Fruit fly (Drosophila melanogaster) whole organism, embryonic: ENCODE results near the gene Root.

Experiments used
- Bteb2 ChIP-seq: fragments of 200-800 bp; sonication (Bioruptor generic); optimal IDR thresholded peaks from 2 replicates; lab custom pipeline; 2016; ENCODE audit warnings: missing biosample characterization, missing genetic modification characterization
- CG10431 ChIP-seq: fragments of 200-800 bp; sonication (Bioruptor generic); optimal IDR thresholded peaks from 3 replicates; lab custom pipeline; 2018; ENCODE audit warnings: missing biosample characterization, mild to moderate bottlenecking, missing genetic modification characterization
- CG10959 ChIP-seq: fragments of 200-800 bp; sonication (Bioruptor generic); IDR thresholded peaks from 2 replicates; pipeline ENCODE4 v1.3.6; 2022; ENCODE audit warnings: missing biosample characterization, missing genetic modification characterization
- CG10979 ChIP-seq: fragments of 200-800 bp; sonication (Bioruptor generic); optimal IDR thresholded peaks from 2 replicates; lab custom pipeline; 2018; ENCODE audit warnings: missing biosample characterization, mild to moderate bottlenecking, missing genetic modification characterization, moderate library complexity
- CG11723 ChIP-seq: fragments of 200-800 bp; sonication (Bioruptor generic); optimal IDR thresholded peaks from 2 replicates; lab custom pipeline; 2017; ENCODE audit warnings: missing biosample characterization, mild to moderate bottlenecking, missing genetic modification characterization
- CG13296 ChIP-seq: fragments of 200-800 bp; sonication (Bioruptor generic); optimal IDR thresholded peaks from 3 replicates; lab custom pipeline; 2018; ENCODE audit warnings: missing biosample characterization, mild to moderate bottlenecking, missing genetic modification characterization
- CG15514 ChIP-seq: fragments of 200-800 bp; sonication (Bioruptor generic); optimal IDR thresholded peaks from 3 replicates; lab custom pipeline; 2017; ENCODE audit warnings: missing biosample characterization, missing genetic modification characterization, mild to moderate bottlenecking, moderate library complexity, missing genetic modification reagents
- CG1647 ChIP-seq: fragments of 200-800 bp; sonication (Bioruptor generic); optimal IDR thresholded peaks from 3 replicates; lab custom pipeline; 2016; ENCODE audit warnings: missing biosample characterization, missing genetic modification characterization
- CG18011 ChIP-seq: fragments of 200-800 bp; sonication (Bioruptor generic); optimal IDR thresholded peaks from 2 replicates; lab custom pipeline; 2017; ENCODE audit warnings: missing biosample characterization, missing genetic modification characterization, mild to moderate bottlenecking, moderate library complexity, missing genotype
- CG18764 ChIP-seq: fragments of 200-800 bp; sonication (Bioruptor generic); optimal IDR thresholded peaks from 3 replicates; lab custom pipeline; 2016; ENCODE audit warnings: missing biosample characterization, missing genetic modification characterization
- CG3163 ChIP-seq: fragments of 200-800 bp; sonication (Bioruptor generic); optimal IDR thresholded peaks from 3 replicates; lab custom pipeline; 2016; ENCODE audit warnings: missing biosample characterization, missing genetic modification characterization
- CG34422 ChIP-seq: fragments of 200-800 bp; sonication (Bioruptor generic); IDR thresholded peaks from 3 replicates; pipeline ENCODE4 v1.3.6; 2022; ENCODE audit warnings: missing biosample characterization, missing genetic modification characterization
- CG5180 ChIP-seq: fragments of 200-800 bp; sonication (Bioruptor generic); optimal IDR thresholded peaks from 3 replicates; lab custom pipeline; 2017; ENCODE audit warnings: missing biosample characterization, missing genetic modification characterization, mild to moderate bottlenecking, moderate library complexity, missing genetic modification reagents
- CG6175 ChIP-seq: fragments of 200-800 bp; sonication (Bioruptor generic); IDR thresholded peaks from 3 replicates; pipeline ENCODE4 v1.3.6; 2022; ENCODE audit warnings: missing biosample characterization, missing genetic modification characterization
- CG6854 ChIP-seq: fragments of 200-800 bp; sonication (Bioruptor generic); optimal IDR thresholded peaks from 3 replicates; lab custom pipeline; 2017; ENCODE audit warnings: missing biosample characterization, mild to moderate bottlenecking, missing genetic modification characterization
- CG7271 ChIP-seq: fragments of 200-800 bp; sonication (Bioruptor generic); optimal IDR thresholded peaks from 2 replicates; lab custom pipeline; 2018; ENCODE audit warnings: missing biosample characterization, mild to moderate bottlenecking, missing genetic modification characterization, moderate library complexity
- CG7987 ChIP-seq: fragments of 200-800 bp; sonication (Bioruptor generic); optimal IDR thresholded peaks from 2 replicates; lab custom pipeline; 2018; ENCODE audit warnings: missing biosample characterization, mild to moderate bottlenecking, missing genetic modification characterization, moderate library complexity
- CG8290 ChIP-seq, 3 experiments: fragments of 200-800 bp; sonication (Bioruptor generic); optimal IDR thresholded peaks; 2 replicates each; lab custom pipeline; 2016 to 2019; ENCODE audit warnings: missing biosample characterization in 3 of 3, missing genetic modification characterization in 3 of 3, mild to moderate bottlenecking in 2 of 3, moderate library complexity in 1 of 3
- CG8388 ChIP-seq: fragments of 200-800 bp; sonication (Bioruptor generic); optimal IDR thresholded peaks from 2 replicates; lab custom pipeline; 2019; ENCODE audit warnings: missing biosample characterization, mild to moderate bottlenecking, missing genetic modification characterization, moderate library complexity
- CG8765 ChIP-seq: fragments of 200-800 bp; sonication (Bioruptor generic); IDR thresholded peaks from 2 replicates; pipeline ENCODE4 v1.3.6; 2022; ENCODE audit warnings: missing biosample characterization, missing genetic modification characterization
- CG9876 ChIP-seq: fragments of 200-800 bp; sonication (Bioruptor generic); optimal IDR thresholded peaks from 2 replicates; lab custom pipeline; 2016; ENCODE audit warnings: missing biosample characterization, missing genetic modification characterization
- Camta ChIP-seq: fragments of 200-800 bp; sonication (Bioruptor generic); optimal IDR thresholded peaks from 2 replicates; lab custom pipeline; 2016; ENCODE audit warnings: missing biosample characterization, missing genetic modification characterization
- CkIIα-i1 ChIP-seq: fragments of 200-800 bp; sonication (Bioruptor generic); IDR thresholded peaks from 2 replicates; pipeline ENCODE4 v1.3.6; 2022; ENCODE audit warnings: missing biosample characterization, missing genetic modification characterization
- Ets97D ChIP-seq: fragments of 200-800 bp; sonication (Bioruptor generic); optimal IDR thresholded peaks from 3 replicates; lab custom pipeline; 2016; ENCODE audit warnings: missing biosample characterization, missing genetic modification characterization
- H15 ChIP-seq: fragments of 200-800 bp; sonication (Bioruptor generic); IDR thresholded peaks from 3 replicates; pipeline ENCODE4 v1.3.6; 2022; ENCODE audit warnings: missing biosample characterization, missing genetic modification characterization
- HmgD ChIP-seq: fragments of 200-800 bp; sonication (Bioruptor generic); optimal IDR thresholded peaks from 3 replicates; lab custom pipeline; 2016; ENCODE audit warnings: missing biosample characterization, missing genetic modification characterization
- MBD-R2 ChIP-seq: fragments of 200-800 bp; sonication (Bioruptor generic); IDR thresholded peaks from 2 replicates; pipeline ENCODE4 v1.3.6; 2022; ENCODE audit warnings: missing biosample characterization, missing genetic modification characterization
- PHDP ChIP-seq: fragments of 200-800 bp; sonication (Bioruptor generic); optimal IDR thresholded peaks from 3 replicates; lab custom pipeline; 2018; ENCODE audit warnings: missing biosample characterization, mild to moderate bottlenecking, missing genetic modification characterization, moderate library complexity
- Ravus ChIP-seq: fragments of 200-800 bp; sonication (Bioruptor generic); IDR thresholded peaks from 2 replicates; pipeline ENCODE4 v1.3.6; 2022; ENCODE audit warnings: missing biosample characterization, missing genetic modification characterization
- Six4 ChIP-seq: fragments of 200-800 bp; sonication (Bioruptor generic); optimal IDR thresholded peaks from 2 replicates; lab custom pipeline; 2016; ENCODE audit warnings: missing biosample characterization, missing genetic modification characterization
- abd-A ChIP-seq: fragments of 200-800 bp; sonication (Bioruptor generic); optimal IDR thresholded peaks from 3 replicates; lab custom pipeline; 2019; ENCODE audit warnings: missing biosample characterization, mild to moderate bottlenecking, missing genetic modification characterization, moderate library complexity
- aop ChIP-seq: fragments of 200-800 bp; sonication (Bioruptor generic); IDR thresholded peaks from 2 replicates; pipeline ENCODE4 v1.3.6; 2022; ENCODE audit warnings: missing biosample characterization, missing genetic modification characterization
- btn ChIP-seq: fragments of 200-800 bp; sonication (Bioruptor generic); optimal IDR thresholded peaks from 2 replicates; lab custom pipeline; 2016; ENCODE audit warnings: missing biosample characterization, missing genetic modification characterization
- da ChIP-seq: fragments of 200-800 bp; sonication (Bioruptor generic); optimal IDR thresholded peaks from 2 replicates; lab custom pipeline; 2016; ENCODE audit warnings: missing biosample characterization, missing genetic modification characterization
- dm ChIP-seq: fragments of 200-800 bp; sonication (Bioruptor generic); optimal IDR thresholded peaks from 3 replicates; lab custom pipeline; 2016; ENCODE audit warnings: missing biosample characterization, missing genetic modification characterization
- fd102C ChIP-seq: fragments of 200-800 bp; sonication (Bioruptor generic); optimal IDR thresholded peaks from 2 replicates; lab custom pipeline; 2018; ENCODE audit warnings: missing biosample characterization, mild to moderate bottlenecking, missing genetic modification characterization, moderate library complexity
- inv ChIP-seq: fragments of 200-800 bp; sonication (Bioruptor generic); IDR thresholded peaks from 2 replicates; pipeline ENCODE4 v1.3.6; 2022; ENCODE audit warnings: missing biosample characterization, missing genetic modification characterization; ENCODE audit not compliant: partially characterized antibody
- klu ChIP-seq: fragments of 200-800 bp; sonication (Bioruptor generic); IDR thresholded peaks from 2 replicates; pipeline ENCODE4 v1.3.6; 2022; ENCODE audit warnings: missing biosample characterization, missing genetic modification characterization
- lbe ChIP-seq: fragments of 200-800 bp; sonication (Bioruptor generic); optimal IDR thresholded peaks from 2 replicates; lab custom pipeline; 2016; ENCODE audit warnings: missing biosample characterization, mild to moderate bottlenecking, missing genetic modification characterization
- nmo ChIP-seq: fragments of 200-800 bp; sonication (Bioruptor generic); optimal IDR thresholded peaks from 2 replicates; lab custom pipeline; 2018; ENCODE audit warnings: missing biosample characterization, mild to moderate bottlenecking, missing genetic modification characterization, moderate library complexity
- pita ChIP-seq: fragments of 200-800 bp; sonication (Bioruptor generic); optimal IDR thresholded peaks from 2 replicates; lab custom pipeline; 2017; ENCODE audit warnings: missing biosample characterization, mild to moderate bottlenecking, missing genetic modification characterization
- ro ChIP-seq: fragments of 200-800 bp; sonication (Bioruptor generic); IDR thresholded peaks from 2 replicates; pipeline ENCODE4 v1.3.6; 2022; ENCODE audit warnings: missing biosample characterization, missing genetic modification characterization
- slbo ChIP-seq: fragments of 200-800 bp; sonication (Bioruptor generic); IDR thresholded peaks from 2 replicates; pipeline ENCODE4 v1.3.6; 2022; ENCODE audit warnings: missing biosample characterization, missing genetic modification characterization
- slp2 ChIP-seq: fragments of 200-800 bp; sonication (Bioruptor generic); optimal IDR thresholded peaks from 2 replicates; lab custom pipeline; 2016; ENCODE audit warnings: missing biosample characterization, missing genetic modification characterization
- twi ChIP-seq: fragments of 200-800 bp; optimal IDR thresholded peaks from 2 replicates; lab custom pipeline; 2019; ENCODE audit warnings: missing biosample characterization, mild to moderate bottlenecking, missing genetic modification characterization, moderate library complexity
- vnd ChIP-seq: fragments of 200-800 bp; sonication (Bioruptor generic); IDR thresholded peaks from 3 replicates; pipeline ENCODE4 v1.3.6; 2022; ENCODE audit warnings: missing biosample characterization, missing genetic modification characterization; ENCODE audit not compliant: partially characterized antibody

Root gene

DNA sequence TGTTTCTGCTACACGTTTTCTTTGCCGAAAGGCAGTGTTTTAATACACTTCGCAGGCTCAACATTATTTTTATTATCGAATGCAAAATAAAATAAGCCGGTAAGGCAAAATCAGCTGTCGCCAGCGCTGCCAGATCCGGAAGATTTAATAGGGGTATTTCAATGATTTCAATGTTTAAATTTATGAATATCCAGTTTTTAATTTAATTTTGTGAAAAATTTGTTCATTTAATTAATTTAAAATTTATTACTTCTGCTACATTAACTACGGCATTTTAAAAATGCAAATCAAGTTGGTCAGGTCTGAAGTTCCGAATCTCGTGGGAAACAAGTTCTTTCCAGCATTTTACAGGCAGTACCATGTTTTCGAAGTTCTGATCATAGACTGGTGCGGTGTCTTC, 35.8 kb downstream of the Root start, which contains the start of gene Slimp (continued):
- TF ChIP-seq Bteb2 (GFP tag; lab: Kevin White, UChicago), result no peak
- TF ChIP-seq CkIIα-i1 (GFP tag; lab: Robert Waterston, UW), result no peak
- TF ChIP-seq CG3163, result no peak
- TF ChIP-seq pita (GFP tag; lab: Kevin White, UChicago), result no peak
- TF ChIP-seq vnd, result no peak
- peak; percentile 20 for TF ChIP-seq Ets97D (GFP tag; lab: Kevin White, UChicago)
- TF ChIP-seq CG7987 (GFP tag; lab: Kevin White, UChicago), result no peak
- TF ChIP-seq ro, result no peak
- TF ChIP-seq twi (tag; lab: Kevin White, UChicago), result no peak
- no peak for TF ChIP-seq Six4 (GFP tag; lab: Kevin White, UChicago)
- TF ChIP-seq aop (GFP tag; lab: Robert Waterston, UW), result no peak
- no peak for TF ChIP-seq H15 (GFP tag; lab: Robert Waterston, UW)
- no peak for TF ChIP-seq fd102C (GFP tag; lab: Kevin White, UChicago)
- peak; percentile 49; the same call in 1 of the 3 replicates for TF ChIP-seq CG34422 (GFP tag; lab: Robert Waterston, UW)
- no peak for TF ChIP-seq CG8290 (GFP tag; optimal IDR thresholded peaks at IDR 0.05; lab: Kevin White, UChicago)
- no peak for TF ChIP-seq CG8290 (tag; optimal IDR thresholded peaks at IDR 0.05; lab: Kevin White, UChicago)

DNA sequence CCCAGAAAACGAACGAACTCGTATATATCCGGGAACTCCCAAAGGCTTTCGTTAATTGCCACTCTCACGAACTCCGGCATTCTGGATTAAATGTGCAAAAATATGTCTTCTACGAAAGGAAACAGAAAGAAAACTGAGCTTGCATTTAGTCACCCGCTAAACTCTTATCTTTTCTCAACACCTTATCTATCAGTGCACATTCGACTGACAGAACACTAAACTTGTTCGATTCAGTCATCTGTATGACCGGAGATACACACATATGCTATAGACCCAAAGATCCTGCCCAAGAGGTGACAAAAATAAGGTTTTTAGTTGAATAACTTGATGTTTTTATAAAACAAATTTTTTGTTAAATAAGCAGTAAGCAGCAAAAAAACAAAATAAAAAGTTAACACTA, 37.0 kb downstream of the Root start, which contains the start of gene p38c:
p38c (minus strand) TSS at position 101 of the 400 bp plus-strand sequence.
- peak; percentile 71 for TF ChIP-seq CG5180 (GFP tag; lab: Kevin White, UChicago)
- no peak for TF ChIP-seq CG9876

DNA sequence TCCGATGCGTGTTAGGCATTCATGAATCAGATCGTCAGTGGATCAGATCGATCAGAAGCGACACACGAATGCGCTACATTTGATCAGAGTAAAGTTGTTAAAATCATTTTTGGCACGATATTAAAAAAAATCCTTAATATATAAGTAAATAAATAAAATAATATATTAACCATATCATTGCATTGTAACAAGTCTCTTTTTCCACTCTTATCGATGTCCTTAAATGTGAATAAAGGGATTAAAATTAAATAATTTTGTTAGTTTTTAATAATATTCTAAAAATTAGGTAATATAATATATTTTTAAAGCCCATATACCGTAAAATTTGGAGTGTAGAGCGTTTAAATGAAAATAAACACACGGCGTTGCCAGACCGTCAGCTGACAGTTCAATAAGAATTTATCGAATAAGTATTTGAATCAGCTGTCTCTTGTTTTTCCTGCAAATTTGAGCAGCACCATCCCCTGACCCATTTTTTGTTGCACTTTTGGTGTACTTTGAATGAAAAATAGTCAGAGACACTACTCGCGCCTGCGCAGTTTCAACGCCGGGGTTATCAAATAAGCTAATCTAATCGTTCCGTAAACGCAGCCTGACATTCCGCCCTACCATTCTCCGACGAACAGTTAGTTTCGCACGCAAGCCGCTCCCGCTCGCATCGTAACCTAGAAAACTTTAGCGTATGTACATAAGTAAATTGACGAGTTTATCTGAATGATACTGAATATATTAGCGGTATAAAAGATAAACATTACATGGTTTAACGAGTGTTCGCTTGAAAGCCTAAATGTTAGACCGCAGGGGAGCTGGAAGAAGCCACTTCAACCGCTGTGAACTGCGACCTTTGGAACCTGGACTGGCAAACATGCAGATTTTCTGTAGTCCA, 39.1 kb downstream of the Root start, which contains the start of the genes p38a and CG6178:
p38a (minus strand) TSS at position 398 of the 886 bp plus-strand sequence.
CG6178 (plus strand) TSS at position 424 of the 886 bp plus-strand sequence.
- TF ChIP-seq lbe (peak; percentile 84), CG15514 (GFP tag; lab: Kevin White, UChicago) (peak; percentile 89), da (no peak), CG10979 (tag; lab: Kevin White, UChicago) (peak; percentile 97), CG7271 (peak; percentile 52), Camta (GFP tag; lab: Kevin White, UChicago) (peak; percentile 33), nmo (GFP tag; lab: Kevin White, UChicago) (peak; percentile 99), CG8388 (peak; percentile 97), CG8765 (GFP tag; lab: Robert Waterston, UW) (peak; percentile 78), abd-A (tag; lab: Kevin White, UChicago) (no peak), dm (GFP tag; lab: Kevin White, UChicago) (no peak), slbo (GFP tag; lab: Robert Waterston, UW) (peak; percentile 98), MBD-R2 (GFP tag; lab: Robert Waterston, UW) (peak; percentile 81), inv (GFP tag; lab: Robert Waterston, UW) (no peak), CG10959 (GFP tag; lab: Robert Waterston, UW) (peak; percentile 74), CG6175 (GFP tag; lab: Robert Waterston, UW) (peak; percentile 91), slp2 (GFP tag; lab: Kevin White, UChicago) (peak; percentile 47), CG18011 (GFP tag; lab: Kevin White, UChicago) (peak; percentile 78), CG10431 (GFP tag; lab: Kevin White, UChicago) (peak; percentile 83), PHDP (peak; percentile 98), CG13296 (peak; percentile 98), HmgD (GFP tag; lab: Kevin White, UChicago) (no peak), btn (GFP tag; lab: Kevin White, UChicago) (no peak), CG1647 (GFP tag; lab: Kevin White, UChicago) (peak; percentile 24), CG18764 (GFP tag; lab: Kevin White, UChicago) (peak; percentile 86), Ravus (GFP tag; lab: Robert Waterston, UW) (peak; percentile 92), klu (GFP tag; lab: Robert Waterston, UW) (peak; percentile 96), CG6854 (GFP tag; lab: Kevin White, UChicago) (peak; percentile 96), CG11723 (GFP tag; lab: Kevin White, UChicago) (peak; percentile 91)
